Worm (Caenorhabditis elegans): ENCODE data around the gene hst-6.

hst-6 gene

DNA sequence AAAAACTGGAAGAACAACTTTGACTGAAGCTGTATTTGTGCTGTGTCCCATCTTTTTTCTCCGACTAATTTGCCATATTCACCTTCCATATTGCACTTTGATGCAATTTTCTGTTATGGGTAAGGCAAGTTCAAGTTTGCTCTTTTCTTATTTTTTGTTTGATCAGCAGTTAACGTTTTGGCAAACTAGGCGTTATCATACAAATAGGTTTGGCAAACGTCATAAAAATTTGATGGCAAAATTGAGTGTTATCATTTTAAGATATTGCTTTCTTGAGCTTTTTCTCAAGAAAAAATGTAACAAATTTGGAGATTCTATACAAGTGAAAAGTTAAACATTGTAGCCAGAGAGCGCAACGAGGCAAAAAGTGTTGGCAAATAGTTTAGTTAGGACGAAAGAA is 13.3 kb upstream of the hst-6 start (continued):
- TF ChIP-seq saeg-2 (GFP tag; IDR thresholded peaks at IDR 0.05): no peak
- no peak for TF ChIP-seq lin-38 (GFP tag; IDR thresholded peaks at IDR 0.05)
- no peak for TF ChIP-seq nhr-111 (GFP tag; optimal IDR thresholded peaks at IDR 0.05)
- no peak for TF ChIP-seq cey-2 (tag; optimal IDR thresholded peaks at IDR 0.05; ENCODE audit: borderline replicate concordance, insufficient read depth)
- no peak for TF ChIP-seq dve-1 (tag; optimal IDR thresholded peaks at IDR 0.05; ENCODE audit: insufficient read depth)
- TF ChIP-seq T20F7.1 (GFP tag; optimal IDR thresholded peaks at IDR 0.05): no peak
- no peak for TF ChIP-seq daf-8 (GFP tag; IDR thresholded peaks at IDR 0.05)
- no peak for TF ChIP-seq nhr-76 (tag; optimal IDR thresholded peaks at IDR 0.05)
- no peak for TF ChIP-seq aly-2 (tag; optimal IDR thresholded peaks at IDR 0.05)

ce11 chrX:5263585-5263984 is 11.8 kb upstream of the hst-6 start:
- TF ChIP-seq ceh-62 (tag; optimal IDR thresholded peaks at IDR 0.05) (no peak), nhr-77 (tag; optimal IDR thresholded peaks at IDR 0.05) (no peak), pqm-1 (tag; optimal IDR thresholded peaks at IDR 0.05) (no peak), unc-62 (GFP tag; optimal IDR thresholded peaks at IDR 0.05 in 1 of 2) (peak in 1 of 2 experiments; percentile 92), unc-62 (tag; optimal IDR thresholded peaks at IDR 0.05) (no peak)

- TF ChIP-seq ztf-11 (tag; optimal IDR thresholded peaks at IDR 0.05) (no peak), nhr-10 (tag; optimal IDR thresholded peaks at IDR 0.05) (no peak), zfp-2 (tag; optimal IDR thresholded peaks at IDR 0.05) (no peak), nhr-41 (GFP tag; IDR thresholded peaks at IDR 0.05) (no peak), pqm-1 (tag; optimal IDR thresholded peaks at IDR 0.05) (no peak), nhr-11 (tag; optimal IDR thresholded peaks at IDR 0.05) (no peak), ceh-20 (GFP tag; IDR thresholded peaks at IDR 0.05) (no peak), hif-1 (tag; optimal IDR thresholded peaks at IDR 0.05) (no peak), arid-1 (GFP tag; conservative IDR thresholded peaks at IDR 0.05) (no peak), pha-4 (GFP tag; IDR thresholded peaks at IDR 0.05) (no peak), pha-4 (tag; optimal IDR thresholded peaks at IDR 0.05) (no peak), tag-97 (GFP tag; IDR thresholded peaks at IDR 0.05) (no peak), ceh-44 (GFP tag; IDR thresholded peaks at IDR 0.05) (no peak), ztf-7 (tag; optimal IDR thresholded peaks at IDR 0.05) (no peak), saeg-2 (GFP tag; IDR thresholded peaks at IDR 0.05) (no peak), ceh-28 (tag; optimal IDR thresholded peaks at IDR 0.05) (no peak), ceh-32 (tag; optimal IDR thresholded peaks at IDR 0.05; ENCODE audit: poor library complexity) (no peak), egl-43 (GFP tag; IDR thresholded peaks at IDR 0.05) (no peak), R02D3.7 (tag; optimal IDR thresholded peaks at IDR 0.05) (no peak)
These were observed 11.3 kb upstream of the hst-6 start, which contains the start of gene Y34B4A.4 for ce11 chrX:5264026-5264425. TSS of gene Y34B4A.4 (plus strand) at chrX:5264326.

ce11 chrX:5265356-5265755 is 10.0 kb upstream of the hst-6 start:
- TF ChIP-seq ztf-11 (tag; optimal IDR thresholded peaks at IDR 0.05): no peak
- TF ChIP-seq lin-13 (GFP tag; optimal IDR thresholded peaks at IDR 0.05): no peak
- TF ChIP-seq unc-62 (GFP tag; optimal IDR thresholded peaks at IDR 0.05 in 1 of 2): peak in 1 of 2 experiments; percentile 91
- no peak for TF ChIP-seq unc-62 (tag; optimal IDR thresholded peaks at IDR 0.05)
- TF ChIP-seq daf-16 (GFP tag; optimal IDR thresholded peaks at IDR 0.05): peak in 1 of 2 experiments; percentile 42
- no peak for TF ChIP-seq daf-16 (tag; optimal IDR thresholded peaks at IDR 0.05)
- TF ChIP-seq madf-5 (GFP tag; IDR thresholded peaks at IDR 0.05): no peak
- TF ChIP-seq lin-1 (GFP tag; IDR thresholded peaks at IDR 0.05): no peak

DNA sequence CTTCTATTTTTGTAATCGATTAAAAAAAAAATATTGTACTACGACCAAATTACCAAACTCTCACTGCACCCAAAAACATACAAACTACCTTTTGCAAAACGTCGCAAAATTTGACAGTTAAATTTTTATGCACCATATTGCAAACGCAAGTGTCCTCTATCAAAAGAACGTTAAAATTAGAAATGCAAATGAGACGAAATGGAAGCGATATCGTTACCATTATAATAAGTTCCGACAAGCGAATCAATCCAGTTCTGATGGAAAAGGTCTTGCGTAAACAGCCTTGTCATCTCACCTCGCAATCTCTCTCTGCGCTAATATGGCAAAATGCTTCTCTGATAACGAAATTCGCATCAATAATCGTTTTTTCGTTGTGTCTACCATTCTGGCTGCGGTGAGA is 7.3 kb upstream of the hst-6 start:
- TF ChIP-seq nhr-6 (tag; optimal IDR thresholded peaks at IDR 0.05) (no peak), unc-62 (GFP tag; optimal IDR thresholded peaks at IDR 0.05 in 1 of 2) (peak in 1 of 2 experiments; percentile 97), unc-62 (tag; optimal IDR thresholded peaks at IDR 0.05) (no peak), ceh-28 (tag; optimal IDR thresholded peaks at IDR 0.05) (no peak), dve-1 (tag; optimal IDR thresholded peaks at IDR 0.05; ENCODE audit: insufficient read depth) (peak; percentile 10), daf-16 (GFP tag; optimal IDR thresholded peaks at IDR 0.05) (no peak), daf-16 (tag; optimal IDR thresholded peaks at IDR 0.05) (peak; percentile 70), cey-2 (tag; optimal IDR thresholded peaks at IDR 0.05; ENCODE audit: borderline replicate concordance, insufficient read depth) (no peak)

Data from whole organism, L4 larva.